Worm (Caenorhabditis elegans): ENCODE data around the gene C03B1.7.

C03B1.7 gene

DNA sequence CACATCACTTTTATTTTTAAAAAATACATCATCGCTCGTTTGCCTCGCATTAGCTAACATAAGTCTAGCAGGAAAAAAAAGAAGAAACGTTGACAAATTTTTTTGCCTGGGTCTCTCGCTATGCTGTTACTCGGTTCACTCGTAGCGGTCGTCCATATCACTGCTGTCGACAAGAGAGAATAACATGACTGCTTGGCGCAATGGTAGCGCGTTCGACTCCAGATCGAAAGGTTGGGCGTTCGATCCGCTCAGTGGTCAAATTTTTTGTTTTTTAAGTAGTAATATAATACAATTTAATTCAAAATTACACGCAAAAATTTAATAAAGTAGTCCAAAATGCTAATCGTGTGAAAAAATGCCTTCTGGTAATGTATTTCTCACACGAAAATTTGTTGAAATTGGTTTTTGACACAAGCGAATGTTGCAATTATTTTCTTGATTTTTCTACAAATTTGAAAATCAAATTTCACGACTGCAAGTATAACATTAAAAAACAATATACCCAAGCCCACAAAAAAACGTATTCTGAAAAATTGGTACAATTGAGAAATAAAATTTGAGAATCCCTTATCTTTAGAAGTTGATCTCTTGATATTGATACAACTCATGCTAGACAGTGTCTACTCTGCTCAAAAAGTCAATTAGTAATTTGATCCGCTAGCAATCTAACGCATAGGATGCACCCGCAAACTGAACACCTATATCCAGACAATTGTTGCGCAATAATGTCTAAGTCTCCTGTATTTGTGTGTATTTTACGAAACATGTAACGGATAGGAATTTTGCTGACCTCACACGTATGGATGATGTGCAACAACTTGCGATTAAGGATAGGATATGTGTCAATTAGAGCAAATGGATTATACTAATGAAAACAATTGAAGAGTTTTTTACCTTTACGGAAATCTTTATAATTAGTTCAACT, 29.8 kb downstream of the C03B1.7 start:
- TF ChIP-seq W03F9.2 (tag; optimal IDR thresholded peaks at IDR 0.05): peak; percentile 3
- TF ChIP-seq dao-5 (tag; optimal IDR thresholded peaks at IDR 0.05): peak; percentile 64
- TF ChIP-seq him-1 (tag; optimal IDR thresholded peaks at IDR 0.05): no peak

DNA sequence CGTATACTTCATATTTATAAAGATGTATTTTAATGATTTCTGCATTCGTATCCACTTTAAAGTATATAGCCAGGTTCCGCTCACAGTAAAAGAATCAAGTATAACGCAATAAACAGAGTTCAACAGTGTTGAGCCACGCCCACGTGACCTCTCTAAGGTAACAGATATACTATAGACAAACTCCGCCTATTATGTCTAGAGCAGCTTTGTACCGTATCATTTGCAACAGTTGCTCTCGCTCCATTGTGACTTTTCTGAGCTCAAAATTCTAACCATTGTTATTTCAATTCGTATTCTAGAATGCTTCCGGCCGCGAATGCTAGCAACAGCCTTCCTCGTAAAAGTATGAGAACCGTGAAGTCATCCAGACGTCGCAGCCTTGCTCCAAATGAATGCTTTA, 31.7 kb downstream of the C03B1.7 start, which contains the start of gene C03B1.17:
C03B1.17 (plus strand) TSS at position 301 of the 400 bp plus-strand sequence.
- TF ChIP-seq W03F9.2 (tag; optimal IDR thresholded peaks at IDR 0.05) (no peak), dao-5 (tag; optimal IDR thresholded peaks at IDR 0.05) (no peak), him-1 (tag; optimal IDR thresholded peaks at IDR 0.05) (no peak)

DNA sequence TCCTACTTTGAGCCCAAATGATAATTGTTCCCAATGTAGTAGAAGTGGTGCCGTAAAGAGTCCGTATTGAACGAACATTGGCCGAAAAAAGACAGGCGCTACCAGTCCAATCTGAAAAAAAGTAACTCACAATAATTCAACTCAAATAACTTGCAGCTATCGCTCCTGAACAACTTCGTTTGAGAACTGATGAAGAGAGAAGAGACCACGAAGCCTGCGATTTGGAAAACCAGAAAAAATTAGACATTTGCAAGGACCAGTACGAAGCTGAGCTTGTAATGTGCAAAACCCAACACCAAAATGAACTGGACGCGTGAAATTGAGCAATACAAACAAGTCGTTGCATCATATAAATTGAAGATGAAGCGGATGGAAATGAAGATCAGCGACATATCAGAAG, 32.8 kb downstream of the C03B1.7 start, which contains the start of gene C03B1.1:
C03B1.1 (plus strand) TSS at position 301 of the 400 bp plus-strand sequence.
- no peak for TF ChIP-seq dao-5 (tag; optimal IDR thresholded peaks at IDR 0.05)
- no peak for TF ChIP-seq him-1 (tag; optimal IDR thresholded peaks at IDR 0.05)
- TF ChIP-seq W03F9.2 (tag; optimal IDR thresholded peaks at IDR 0.05): no peak

DNA sequence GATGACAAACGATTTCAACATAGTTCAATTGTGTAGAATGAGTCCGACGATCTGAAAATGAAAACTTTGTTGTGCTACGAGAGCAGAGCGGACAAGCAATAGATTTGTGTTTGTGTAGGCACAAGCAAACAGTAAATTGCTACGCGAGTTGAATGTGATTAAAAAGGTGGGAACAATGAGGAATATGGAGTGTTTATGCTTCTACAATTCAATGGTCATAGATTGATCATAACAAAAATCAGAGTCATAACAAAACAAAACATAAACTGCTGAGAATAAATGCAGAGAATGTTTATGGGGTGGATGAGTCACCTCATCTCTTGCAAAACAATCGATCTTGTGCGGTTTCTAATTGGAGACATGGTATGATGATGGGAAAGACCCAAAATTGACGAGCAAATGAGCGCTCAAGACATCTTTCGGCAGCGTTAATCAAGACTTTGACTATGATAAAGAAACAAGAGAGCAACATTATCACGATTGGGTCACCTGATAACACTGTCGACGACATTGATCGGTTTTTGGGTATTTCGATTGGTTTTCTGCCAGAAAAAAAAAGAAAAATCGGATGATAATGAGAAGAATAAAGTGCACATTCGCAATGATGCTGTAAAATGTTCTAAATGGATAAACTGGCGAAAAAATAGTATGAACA, 36.1 kb downstream of the C03B1.7 start, which contains the start of gene lmp-1:
lmp-1 (minus strand) TSS at position 51 of the 655 bp plus-strand sequence.
- TF ChIP-seq him-1 (tag; optimal IDR thresholded peaks at IDR 0.05) (no peak), W03F9.2 (tag; optimal IDR thresholded peaks at IDR 0.05) (no peak), dao-5 (tag; optimal IDR thresholded peaks at IDR 0.05) (no peak)

DNA sequence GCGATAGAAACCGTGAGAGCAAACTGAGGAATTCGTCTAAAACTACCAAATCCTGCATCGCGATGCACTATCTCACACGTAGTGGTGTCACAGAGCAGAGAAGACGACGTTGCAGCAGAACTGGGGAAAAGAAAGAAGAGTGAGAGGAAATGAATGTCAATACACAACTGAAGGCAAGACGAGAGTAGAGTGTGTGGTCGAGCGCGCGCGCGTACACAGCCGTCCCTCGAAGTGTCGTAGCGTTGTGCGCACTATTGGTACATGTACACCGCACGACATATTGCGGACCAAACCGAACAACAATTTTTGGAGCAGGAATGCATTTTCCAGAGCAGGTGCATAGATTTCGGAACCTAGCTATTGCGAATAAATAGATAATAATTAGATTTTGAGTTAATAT, 36.8 kb downstream of the C03B1.7 start:
- TF ChIP-seq dao-5 (tag; optimal IDR thresholded peaks at IDR 0.05) (no peak), him-1 (tag; optimal IDR thresholded peaks at IDR 0.05) (peak; percentile 47), W03F9.2 (tag; optimal IDR thresholded peaks at IDR 0.05) (no peak)

DNA sequence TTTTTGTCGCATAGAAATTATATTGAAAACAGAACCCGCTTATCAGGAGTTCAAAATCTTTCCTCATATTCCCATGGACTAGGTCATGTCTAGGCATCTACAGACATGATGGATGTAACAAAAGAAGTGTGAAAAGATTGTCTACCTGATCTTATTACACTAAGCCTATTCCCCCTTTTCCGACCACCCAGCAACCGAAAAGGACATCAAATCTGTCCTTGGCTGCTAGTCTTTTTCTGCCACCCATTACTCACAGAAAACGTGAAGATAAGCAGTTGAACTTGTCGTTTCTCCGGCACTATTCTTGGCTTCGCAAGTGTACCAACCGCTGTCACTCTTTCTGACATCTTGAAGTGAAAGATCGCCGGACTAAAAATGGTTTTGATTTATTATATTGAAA, 41.3 kb downstream of the C03B1.7 start:
- TF ChIP-seq him-1 (tag; optimal IDR thresholded peaks at IDR 0.05): no peak
- no peak for TF ChIP-seq dao-5 (tag; optimal IDR thresholded peaks at IDR 0.05)
- TF ChIP-seq W03F9.2 (tag; optimal IDR thresholded peaks at IDR 0.05): no peak

DNA sequence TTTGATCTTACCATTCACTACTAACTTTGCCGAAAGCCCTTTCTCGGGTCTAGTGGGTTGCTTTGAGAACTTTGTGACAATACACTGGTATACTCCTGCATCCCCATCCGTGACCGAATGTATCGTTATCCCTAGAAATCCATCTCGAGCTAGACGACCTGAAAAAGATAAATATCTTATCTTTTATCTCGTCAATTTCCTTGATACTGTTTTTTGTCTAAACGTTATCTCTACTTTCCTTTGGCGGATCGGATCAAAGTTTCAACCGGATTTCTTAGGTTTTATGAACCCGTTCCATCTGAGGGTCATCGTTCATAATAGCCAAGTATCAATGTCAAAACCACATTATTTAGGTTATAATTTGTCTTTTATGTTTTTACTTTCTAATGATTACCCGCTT, 42.9 kb downstream of the C03B1.7 start:
- no peak for TF ChIP-seq W03F9.2 (tag; optimal IDR thresholded peaks at IDR 0.05)
- no peak for TF ChIP-seq him-1 (tag; optimal IDR thresholded peaks at IDR 0.05)
- TF ChIP-seq dao-5 (tag; optimal IDR thresholded peaks at IDR 0.05): no peak

DNA sequence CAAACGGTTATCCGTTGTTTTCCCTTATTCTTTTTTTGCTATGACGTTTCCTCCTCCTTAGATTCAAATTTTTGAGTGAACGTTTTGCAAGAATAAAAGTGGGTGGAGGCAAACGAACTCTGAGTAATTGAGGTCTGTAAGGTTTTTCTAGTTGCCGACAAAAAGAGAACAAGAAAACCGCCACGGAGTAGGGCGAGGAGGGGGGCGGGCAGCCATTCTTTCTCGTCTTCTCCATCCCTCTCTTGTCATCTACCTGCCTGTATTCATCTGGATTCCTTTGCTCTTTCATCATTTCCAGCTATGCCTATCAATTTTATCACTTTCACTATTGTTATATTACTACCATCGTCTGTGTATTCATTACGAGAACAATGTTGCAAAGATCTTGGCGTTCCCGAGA, 43.6 kb downstream of the C03B1.7 start, which contains the start of gene igdb-3:
igdb-3 (plus strand) TSS at position 301 of the 400 bp plus-strand sequence.
- TF ChIP-seq W03F9.2 (tag; optimal IDR thresholded peaks at IDR 0.05) (no peak), him-1 (tag; optimal IDR thresholded peaks at IDR 0.05) (no peak), dao-5 (tag; optimal IDR thresholded peaks at IDR 0.05) (no peak)

DNA sequence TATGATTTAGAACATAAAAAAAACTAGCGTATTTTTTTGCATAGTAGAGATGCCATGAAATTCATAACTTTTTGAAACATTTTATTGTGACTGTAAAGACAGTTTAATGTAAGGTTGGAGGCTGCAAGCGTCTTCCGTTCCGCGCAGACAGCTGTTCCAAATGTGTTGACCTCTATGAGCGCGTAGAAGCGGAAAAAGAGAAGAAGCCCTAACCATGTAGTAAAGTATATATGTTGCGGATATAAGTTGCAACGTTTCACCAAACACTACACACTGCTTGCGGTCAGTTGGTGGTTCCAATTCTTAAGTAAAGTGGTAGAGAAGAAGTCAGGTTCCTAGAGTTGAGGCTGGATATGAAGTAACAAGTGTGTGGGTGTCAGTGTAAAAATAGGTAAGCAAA, 47.0 kb downstream of the C03B1.7 start:
- no peak for TF ChIP-seq him-1 (tag; optimal IDR thresholded peaks at IDR 0.05)
- TF ChIP-seq W03F9.2 (tag; optimal IDR thresholded peaks at IDR 0.05): no peak
- TF ChIP-seq dao-5 (tag; optimal IDR thresholded peaks at IDR 0.05): no peak

DNA sequence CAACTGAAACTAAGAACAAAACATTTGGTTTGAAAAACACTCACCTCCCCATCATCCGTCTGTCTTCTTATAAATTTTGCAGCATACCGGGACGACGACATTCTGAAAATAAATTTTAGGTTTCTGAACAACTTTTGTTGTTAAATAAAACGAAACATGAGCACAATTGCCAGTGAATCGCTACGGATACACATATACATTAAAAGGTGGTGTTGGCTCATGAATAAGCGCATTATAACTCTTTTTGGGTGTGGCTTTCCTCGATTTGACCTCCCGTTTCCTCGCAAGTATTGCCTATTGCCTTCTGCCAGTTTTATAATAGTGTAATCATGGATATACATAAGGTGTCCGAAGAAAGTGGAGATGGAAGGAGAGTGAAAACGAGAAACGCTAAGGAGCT, 49.9 kb downstream of the C03B1.7 start, which contains the start of gene igcm-2:
igcm-2 (minus strand) TSS at position 101 of the 400 bp plus-strand sequence.
- TF ChIP-seq dao-5 (tag; optimal IDR thresholded peaks at IDR 0.05) (no peak), him-1 (tag; optimal IDR thresholded peaks at IDR 0.05) (no peak), W03F9.2 (tag; optimal IDR thresholded peaks at IDR 0.05) (no peak)

All from whole organism, L4/young adult.